Fruit fly (Drosophila melanogaster): Measurements from ENCODE around the gene CG5515.

Gene CG5515

DNA sequence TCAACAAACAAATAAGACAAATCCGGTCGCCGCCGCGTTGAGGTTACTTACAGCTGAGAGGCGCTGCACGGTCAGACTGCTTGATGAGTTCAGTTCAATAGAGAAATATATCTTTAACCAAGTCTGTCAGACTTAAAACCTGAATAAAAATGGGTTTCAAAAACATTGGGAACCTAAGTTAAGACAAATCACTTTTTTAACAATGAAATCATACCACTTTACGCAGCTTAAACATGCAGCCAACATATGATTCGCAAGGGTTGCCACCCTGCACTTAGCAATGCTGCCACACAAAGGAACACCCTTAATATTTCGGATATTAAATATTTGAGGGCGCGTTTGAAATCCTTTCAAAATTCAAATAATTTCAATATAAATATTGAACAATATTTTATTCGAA is at the start of gene CG5515:
CG5515 (minus strand) TSS at position 278 of the 400 bp plus-strand sequence.
- TF ChIP-seq CG4496 (GFP tag; IDR thresholded peaks at IDR 0.05) (peak; percentile 61; the same call in 2 of the 3 replicates), Ets98B (GFP tag; IDR thresholded peaks at IDR 0.05) (peak; percentile 81), CG10348 (GFP tag; IDR thresholded peaks at IDR 0.05) (no peak), CG34367 (tag; optimal IDR thresholded peaks at IDR 0.05) (peak; percentile 26), CG17806 (tag; optimal IDR thresholded peaks at IDR 0.05) (peak; percentile 18), CG9948 (tag; optimal IDR thresholded peaks at IDR 0.05) (no peak), Pif1A (GFP tag; optimal IDR thresholded peaks at IDR 0.05) (no peak), CG32121 (GFP tag; IDR thresholded peaks at IDR 0.05) (peak; percentile 77), CG8301 (tag; optimal IDR thresholded peaks at IDR 0.05) (peak; percentile 38), CG13204 (GFP tag; optimal IDR thresholded peaks at IDR 0.05) (no peak), CG8159 (tag; optimal IDR thresholded peaks at IDR 0.05) (no peak), Pif1B (GFP tag; optimal IDR thresholded peaks at IDR 0.05) (peak; percentile 33), D1 (tag; optimal IDR thresholded peaks at IDR 0.05) (no peak), fd96Ca (GFP tag; IDR thresholded peaks at IDR 0.05) (peak; percentile 91), CG15710 (tag; optimal IDR thresholded peaks at IDR 0.05) (peak; percentile 57)

- no peak for TF ChIP-seq CG15710 (tag; optimal IDR thresholded peaks at IDR 0.05)
- no peak for TF ChIP-seq CG13204 (GFP tag; optimal IDR thresholded peaks at IDR 0.05)
- no peak for TF ChIP-seq CG9948 (tag; optimal IDR thresholded peaks at IDR 0.05)
- TF ChIP-seq Ets98B (GFP tag; IDR thresholded peaks at IDR 0.05): no peak
- TF ChIP-seq CG4496 (GFP tag; IDR thresholded peaks at IDR 0.05): no peak
- no peak for TF ChIP-seq Snoo (tag; optimal IDR thresholded peaks at IDR 0.05)
- TF ChIP-seq fd96Ca (GFP tag; IDR thresholded peaks at IDR 0.05): no peak
- TF ChIP-seq Pif1A (GFP tag; optimal IDR thresholded peaks at IDR 0.05): no peak
- TF ChIP-seq gl (tag; optimal IDR thresholded peaks at IDR 0.05): no peak
- TF ChIP-seq CG34367 (tag; optimal IDR thresholded peaks at IDR 0.05): no peak
- no peak for TF ChIP-seq CG8301 (tag; optimal IDR thresholded peaks at IDR 0.05)
- TF ChIP-seq CG32121 (GFP tag; IDR thresholded peaks at IDR 0.05): no peak
- no peak for TF ChIP-seq CG17806 (tag; optimal IDR thresholded peaks at IDR 0.05)
- no peak for TF ChIP-seq CG10348 (GFP tag; IDR thresholded peaks at IDR 0.05)
- no peak for TF ChIP-seq CG8159 (tag; optimal IDR thresholded peaks at IDR 0.05)
- no peak for TF ChIP-seq D1 (tag; optimal IDR thresholded peaks at IDR 0.05)
- TF ChIP-seq CG12605 (GFP tag; IDR thresholded peaks at IDR 0.05): no peak
- TF ChIP-seq rn (GFP tag; IDR thresholded peaks at IDR 0.05): no peak
- no peak for TF ChIP-seq EcR (GFP tag; optimal IDR thresholded peaks at IDR 0.05)
- no peak for TF ChIP-seq Pif1B (GFP tag; optimal IDR thresholded peaks at IDR 0.05)
These were observed 46.0 kb upstream of the CG5515 start for dm6 chr3R:24234721-24235120.

- TF ChIP-seq CG12605 (GFP tag; IDR thresholded peaks at IDR 0.05): 0 out of 2 replicates have a peak, but pooled peaks have one; percentile 7
- TF ChIP-seq CG32121 (GFP tag; IDR thresholded peaks at IDR 0.05): no peak
- TF ChIP-seq EcR (GFP tag; optimal IDR thresholded peaks at IDR 0.05): peak; percentile 80
These were observed 45.5 kb upstream of the CG5515 start for dm6 chr3R:24234162-24234529.

DNA sequence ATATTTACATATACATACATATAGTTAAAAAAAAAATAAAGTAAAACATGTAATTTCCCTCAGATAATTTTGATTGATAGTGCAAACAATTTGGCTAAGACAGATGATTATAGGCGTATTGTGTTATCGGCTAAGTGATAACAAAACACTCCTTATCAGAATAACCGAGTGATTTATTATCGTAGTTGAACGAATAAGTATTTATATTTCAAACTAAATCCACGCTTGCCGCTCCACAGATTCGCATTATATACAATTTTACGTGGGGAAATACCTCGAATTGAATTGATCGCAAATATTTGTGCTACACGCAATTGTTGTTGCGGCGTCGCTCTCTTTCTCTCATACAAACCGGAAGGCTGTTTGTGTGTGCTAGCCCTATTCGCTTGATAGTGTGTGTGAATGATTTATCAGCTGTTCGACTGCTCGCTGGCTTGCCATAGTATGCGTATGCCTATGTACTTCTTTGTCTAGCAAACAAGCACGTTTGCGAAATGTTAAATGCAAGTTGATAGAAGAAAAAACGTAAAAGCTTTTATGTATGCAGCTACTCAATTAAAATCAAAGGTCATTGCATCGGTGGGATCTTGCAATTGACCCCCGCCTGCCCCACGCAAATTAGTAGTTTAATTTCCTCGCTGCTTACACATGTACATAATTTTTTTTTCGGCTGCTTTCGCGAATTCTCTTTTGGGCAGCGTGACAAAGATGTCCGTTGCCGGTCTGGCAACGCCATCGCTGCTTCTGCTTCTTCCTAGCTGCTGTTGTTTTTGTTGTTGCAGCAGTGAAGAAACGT is 44.9 kb upstream of the CG5515 start:
- TF ChIP-seq CG15710 (tag; optimal IDR thresholded peaks at IDR 0.05) (peak; percentile 16), Ets98B (GFP tag; IDR thresholded peaks at IDR 0.05) (no peak), CG32121 (GFP tag; IDR thresholded peaks at IDR 0.05) (no peak), D1 (tag; optimal IDR thresholded peaks at IDR 0.05) (no peak), Pif1A (GFP tag; optimal IDR thresholded peaks at IDR 0.05) (no peak), CG8301 (tag; optimal IDR thresholded peaks at IDR 0.05) (no peak), CG9948 (tag; optimal IDR thresholded peaks at IDR 0.05) (peak; percentile 8), CG17806 (tag; optimal IDR thresholded peaks at IDR 0.05) (no peak), CG8159 (tag; optimal IDR thresholded peaks at IDR 0.05) (no peak), CG4496 (GFP tag; IDR thresholded peaks at IDR 0.05) (peak; percentile 76; the same call in 2 of the 3 replicates), CG10348 (GFP tag; IDR thresholded peaks at IDR 0.05) (no peak), rn (GFP tag; IDR thresholded peaks at IDR 0.05) (no peak), EcR (GFP tag; optimal IDR thresholded peaks at IDR 0.05) (no peak), CG13204 (GFP tag; optimal IDR thresholded peaks at IDR 0.05) (no peak), CG34367 (tag; optimal IDR thresholded peaks at IDR 0.05) (no peak), fd96Ca (GFP tag; IDR thresholded peaks at IDR 0.05) (no peak; the same call in 2 of the 3 replicates), Snoo (tag; optimal IDR thresholded peaks at IDR 0.05) (no peak), CG12605 (GFP tag; IDR thresholded peaks at IDR 0.05) (no peak), gl (tag; optimal IDR thresholded peaks at IDR 0.05) (no peak), CG14655 (GFP tag; optimal IDR thresholded peaks at IDR 0.05) (no peak), Pif1B (GFP tag; optimal IDR thresholded peaks at IDR 0.05) (no peak)

DNA sequence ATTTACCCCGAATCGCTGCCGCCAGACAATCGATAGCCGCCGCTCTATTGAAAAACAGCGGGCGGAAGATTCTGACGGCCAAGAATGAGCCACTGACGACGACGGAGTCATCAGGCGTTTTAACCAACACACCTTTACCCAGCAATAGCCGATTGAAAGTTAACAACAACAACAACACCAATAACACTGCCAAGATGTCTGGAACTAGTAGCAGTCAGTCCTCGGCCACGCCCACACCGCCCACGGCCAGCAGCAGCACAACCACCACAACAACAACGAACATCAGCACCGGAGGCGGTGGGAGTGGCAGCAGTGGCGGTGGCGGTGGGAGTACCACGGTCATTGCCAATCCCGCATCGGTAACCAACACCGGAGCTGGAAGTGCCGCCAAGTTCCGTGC is 43.2 kb upstream of the CG5515 start:
- no peak for TF ChIP-seq CG8159 (tag; optimal IDR thresholded peaks at IDR 0.05)
- TF ChIP-seq fd96Ca (GFP tag; IDR thresholded peaks at IDR 0.05): 0 out of 3 replicates have a peak, but pooled peaks have one; percentile 10

DNA sequence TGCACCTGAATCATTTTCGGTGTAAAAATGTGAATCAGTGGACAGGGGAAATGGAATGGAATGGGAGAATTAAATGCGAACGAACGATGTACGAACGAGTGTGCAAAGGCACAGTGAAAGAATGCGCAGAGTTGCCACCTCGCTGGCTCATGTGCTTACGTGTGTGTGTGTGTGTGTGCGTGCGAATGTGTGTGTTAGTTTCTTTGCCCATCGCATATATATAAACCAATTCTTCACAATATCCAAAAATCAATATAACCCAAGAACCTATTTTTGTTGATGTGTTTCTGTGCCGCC is 42.5 kb upstream of the CG5515 start:
- TF ChIP-seq EcR (GFP tag; optimal IDR thresholded peaks at IDR 0.05) (peak; percentile 41), fd96Ca (GFP tag; IDR thresholded peaks at IDR 0.05) (peak; percentile 31; the same call in 1 of the 3 replicates), CG14655 (GFP tag; optimal IDR thresholded peaks at IDR 0.05) (no peak), gl (tag; optimal IDR thresholded peaks at IDR 0.05) (no peak), CG15710 (tag; optimal IDR thresholded peaks at IDR 0.05) (no peak), CG4496 (GFP tag; IDR thresholded peaks at IDR 0.05) (no peak), Snoo (tag; optimal IDR thresholded peaks at IDR 0.05) (no peak)
